Fruit fly (Drosophila melanogaster): Measurements from ENCODE around the gene croc.
A peak's percentile ranks its signal among the peaks of the same experiment; 100 is the strongest.

Gene croc

dm6 chr3L:21515823-21516715 lies 39.8 kb upstream of the croc start, which contains the start of the genes SAK and Cdk12 (continued):
- TF ChIP-seq CG11723 (GFP tag; optimal IDR thresholded peaks at IDR 0.05) (peak; percentile 74), CG17612 (GFP tag; IDR thresholded peaks at IDR 0.05) (peak; percentile 81), Hand (GFP tag; optimal IDR thresholded peaks at IDR 0.05) (peak; percentile 36), CG10654 (GFP tag; optimal IDR thresholded peaks at IDR 0.05) (peak; percentile 64), Dad (GFP tag; optimal IDR thresholded peaks at IDR 0.05) (peak; percentile 48), row (GFP tag; IDR thresholded peaks at IDR 0.05) (peak; percentile 96), CG4328 (GFP tag; optimal IDR thresholded peaks at IDR 0.05) (peak; percentile 87), salm (tag; optimal IDR thresholded peaks at IDR 0.05) (peak; percentile 60), phol (tag; optimal IDR thresholded peaks at IDR 0.05) (peak; percentile 89), usp (GFP tag; optimal IDR thresholded peaks at IDR 0.05) (no peak), wek (GFP tag; optimal IDR thresholded peaks at IDR 0.05) (no peak), Abd-B (GFP tag; optimal IDR thresholded peaks at IDR 0.05) (peak; percentile 91), ttk (GFP tag; IDR thresholded peaks at IDR 0.05) (peak; percentile 82), mirr (GFP tag; optimal IDR thresholded peaks at IDR 0.05) (peak; percentile 50), chif (GFP tag; optimal IDR thresholded peaks at IDR 0.05) (peak in 1 of 2 experiments; percentile 57), CG9609 (GFP tag; optimal IDR thresholded peaks at IDR 0.05) (peak; percentile 50), CG14965 (GFP tag; optimal IDR thresholded peaks at IDR 0.05; ENCODE audit: borderline replicate concordance) (no peak), seq (GFP tag; IDR thresholded peaks at IDR 0.05) (peak; percentile 64), CG4404 (GFP tag; IDR thresholded peaks at IDR 0.05) (peak; percentile 75), Sin3A (optimal IDR thresholded peaks at IDR 0.05) (no peak), cad (GFP tag; optimal IDR thresholded peaks at IDR 0.05) (no peak), CG11695 (GFP tag; IDR thresholded peaks at IDR 0.05) (peak; percentile 75), odd (GFP tag; optimal IDR thresholded peaks at IDR 0.05) (peak; percentile 80), dpn (GFP tag; optimal IDR thresholded peaks at IDR 0.05) (peak; percentile 59 to 85), Hr3 (GFP tag; optimal IDR thresholded peaks at IDR 0.05) (peak; percentile 91), tna (GFP tag; IDR thresholded peaks at IDR 0.05; ENCODE audit: partially characterized antibody) (no peak), CG4854 (GFP tag; optimal IDR thresholded peaks at IDR 0.05) (peak; percentile 21), vvl (GFP tag; IDR thresholded peaks at IDR 0.05) (peak; percentile 88), gsb (GFP tag; IDR thresholded peaks at IDR 0.05) (peak; percentile 79), org-1 (GFP tag; optimal IDR thresholded peaks at IDR 0.05) (peak; percentile 64), Sry-δ (GFP tag; optimal IDR thresholded peaks at IDR 0.05) (peak; percentile 69), CG3163 (GFP tag; optimal IDR thresholded peaks at IDR 0.05) (peak; percentile 23), ato (GFP tag; IDR thresholded peaks at IDR 0.05; ENCODE audit: partially characterized antibody) (no peak), bab2 (GFP tag; optimal IDR thresholded peaks at IDR 0.05) (peak; percentile 58), en (GFP tag; optimal IDR thresholded peaks at IDR 0.05) (no peak), ase (GFP tag; IDR thresholded peaks at IDR 0.05) (peak; percentile 78), Ets97D (GFP tag; optimal IDR thresholded peaks at IDR 0.05) (peak; percentile 58), E2f2 (GFP tag; IDR thresholded peaks at IDR 0.05) (peak; percentile 83), Bgb (GFP tag; IDR thresholded peaks at IDR 0.05; ENCODE audit: partially characterized antibody) (peak; percentile 36; the same call in 1 of the 2 replicates), disco-r (GFP tag; optimal IDR thresholded peaks at IDR 0.05) (peak; percentile 29), CG17802 (tag; optimal IDR thresholded peaks at IDR 0.05) (peak; percentile 88), CG15269 (tag; optimal IDR thresholded peaks at IDR 0.05) (peak; percentile 88), CG7357 (GFP tag; IDR thresholded peaks at IDR 0.05) (peak; percentile 97), sens-2 (GFP tag; IDR thresholded peaks at IDR 0.05) (peak; percentile 48; the same call in 1 of the 2 replicates), Dp (GFP tag; optimal IDR thresholded peaks at IDR 0.05) (peak; percentile 74), Awh (GFP tag; IDR thresholded peaks at IDR 0.05) (peak; percentile 70), CG16813 (GFP tag; IDR thresholded peaks at IDR 0.05; ENCODE audit: partially characterized antibody) (peak; percentile 55; the same call in 2 of the 3 replicates), da (GFP tag; optimal IDR thresholded peaks at IDR 0.05) (no peak), unc-4 (GFP tag; IDR thresholded peaks at IDR 0.05; ENCODE audit: partially characterized antibody) (peak; percentile 37; the same call in 1 of the 2 replicates)
